Worm (Caenorhabditis elegans): ENCODE data around the gene atg-7.

ce11 chrIV:11112641-11113040 lies 31.8 kb upstream of the atg-7 start, which contains the start of gene clc-9:
- no peak for TF ChIP-seq nhr-102 (tag; optimal IDR thresholded peaks at IDR 0.05)
- TF ChIP-seq fos-1 (tag; optimal IDR thresholded peaks at IDR 0.05), result no peak
- no peak for TF ChIP-seq daf-16 (GFP tag; optimal IDR thresholded peaks at IDR 0.05)
- TF ChIP-seq daf-16 (tag; optimal IDR thresholded peaks at IDR 0.05), result no peak
- TF ChIP-seq nhr-25 (tag; optimal IDR thresholded peaks at IDR 0.05; ENCODE audit: borderline replicate concordance, insufficient read depth), result no peak
- TF ChIP-seq egl-27 (tag; optimal IDR thresholded peaks at IDR 0.05), result no peak
- TF ChIP-seq pqm-1 (tag; optimal IDR thresholded peaks at IDR 0.05), result no peak
- TF ChIP-seq nhr-11 (tag; optimal IDR thresholded peaks at IDR 0.05), result no peak
- no peak for TF ChIP-seq unc-130 (GFP tag; optimal IDR thresholded peaks at IDR 0.05)

Measured in whole organism, L4 larva.